Worm (Caenorhabditis elegans) whole organism, L1 larva: ENCODE results near the gene Y39B6A.7.
A peak's percentile ranks its signal among the peaks of the same experiment; 100 is the strongest.
"Not testable (repeated sequence)": the region's sequence is repeated elsewhere in the genome, so short reads cannot be mapped to it uniquely, and the experiment has no call there.

Experiments used
- Y116A8C.19 ChIP-seq: sonication (generic microtip); optimal IDR thresholded peaks from 2 replicates; lab custom pipeline; 2016; ENCODE audit warnings: missing compliant biosample characterization, missing genetic modification characterization, borderline replicate concordance
- ceh-90 ChIP-seq: sonication (generic microtip); optimal IDR thresholded peaks from 2 replicates; lab custom pipeline; 2016; ENCODE audit warnings: missing genetic modification characterization, missing compliant biosample characterization
- ces-1 ChIP-seq: fragments of 150-350 bp; optimal IDR thresholded peaks from 2 replicates; lab custom pipeline; 2014; ENCODE audit warnings: missing biosample characterization, missing genetic modification reagents, missing genetic modification characterization
- efl-1 ChIP-seq, 4 experiments: fragments of 150-350 bp; optimal IDR thresholded peaks in 3 of 4; peaks in 1 of 4; 1 replicate in 1 of 4; 2 replicates in 3 of 4; lab custom pipeline; 2014; ENCODE audit warnings: missing biosample characterization in 2 of 4, missing genetic modification characterization in 2 of 4, missing genetic modification reagents in 2 of 4
- egl-27 ChIP-seq, 2 experiments: fragments of 150-350 bp in 1 of 2; sonication (generic microtip); optimal IDR thresholded peaks; 3 replicates each; lab custom pipeline; 2017 to 2018; ENCODE audit warnings: missing biosample characterization in 2 of 2, missing genetic modification characterization in 2 of 2, missing genetic modification reagents in 2 of 2
- elt-3 ChIP-seq, 6 experiments: fragments of 150-350 bp in 1 of 6; sonication (generic microtip); optimal IDR thresholded peaks; 2 replicates each; lab custom pipeline; 2017 to 2018; ENCODE audit warnings: missing biosample characterization in 6 of 6, missing genetic modification characterization in 6 of 6, inconsistent platforms in 1 of 6
- ets-5 ChIP-seq: fragments of 200-800 bp; sonication (Bioruptor generic); IDR thresholded peaks from 2 replicates; pipeline ENCODE4 v1.3.6; 2022; ENCODE audit warnings: missing genetic modification characterization, missing compliant biosample characterization
- fos-1 ChIP-seq: fragments of 150-350 bp; optimal IDR thresholded peaks from 2 replicates; lab custom pipeline; 2014; ENCODE audit warnings: missing biosample characterization, missing genetic modification characterization
- hpl-2 ChIP-seq: fragments of 150-350 bp; optimal IDR thresholded peaks from 2 replicates; lab custom pipeline; 2014; ENCODE audit warnings: missing biosample characterization, missing genetic modification reagents, missing genetic modification characterization
- irx-1 ChIP-seq: sonication (generic microtip); optimal IDR thresholded peaks from 2 replicates; lab custom pipeline; 2016; ENCODE audit warnings: missing genetic modification characterization, missing compliant biosample characterization
- isw-1 ChIP-seq: fragments of 200-800 bp; sonication (Bioruptor generic); IDR thresholded peaks from 2 replicates; pipeline ENCODE4 v1.3.6; 2022; ENCODE audit warnings: missing genetic modification characterization, missing compliant biosample characterization
- lin-13 ChIP-seq: fragments of 150-350 bp; optimal IDR thresholded peaks from 2 replicates; lab custom pipeline; 2014; ENCODE audit warnings: missing biosample characterization, missing genetic modification reagents, missing genetic modification characterization
- lir-3 ChIP-seq: sonication (generic microtip); optimal IDR thresholded peaks from 2 replicates; lab custom pipeline; 2016; ENCODE audit warnings: mild to moderate bottlenecking, missing genetic modification characterization, moderate library complexity, missing compliant biosample characterization; ENCODE audit not compliant: poor library complexity
- lsy-2 ChIP-seq, 2 experiments: fragments of 150-350 bp; optimal IDR thresholded peaks; 2 replicates each; lab custom pipeline; 2014; ENCODE audit warnings: missing biosample characterization in 2 of 2, missing genetic modification characterization in 2 of 2
- mef-2 ChIP-seq: fragments of 150-350 bp; optimal IDR thresholded peaks from 2 replicates; lab custom pipeline; 2014; ENCODE audit warnings: missing biosample characterization, missing genetic modification characterization
- nhr-19 ChIP-seq: fragments of 200-800 bp; sonication (Bioruptor generic); conservative IDR thresholded peaks from 2 replicates; pipeline ENCODE4 v1.3.6; 2022; ENCODE audit warnings: missing genetic modification characterization, missing compliant biosample characterization
- nhr-237 ChIP-seq: fragments of 150-350 bp; optimal IDR thresholded peaks from 2 replicates; lab custom pipeline; 2014; ENCODE audit warnings: missing biosample characterization, missing genetic modification characterization
- nhr-71 ChIP-seq: sonication (generic microtip); optimal IDR thresholded peaks from 2 replicates; lab custom pipeline; 2016; ENCODE audit warnings: mild to moderate bottlenecking, missing genetic modification characterization, moderate library complexity, missing compliant biosample characterization
- pax-3 ChIP-seq: fragments of 200-800 bp; sonication (Bioruptor generic); optimal IDR thresholded peaks from 2 replicates; lab custom pipeline; 2018; ENCODE audit warnings: mild to moderate bottlenecking, missing genetic modification characterization, moderate library complexity, missing compliant biosample characterization
- rnt-1 ChIP-seq: sonication (generic microtip); optimal IDR thresholded peaks from 2 replicates; lab custom pipeline; 2016; ENCODE audit warnings: mild to moderate bottlenecking, missing genetic modification characterization, moderate library complexity, missing compliant biosample characterization
- sox-4 ChIP-seq: sonication (generic microtip); optimal IDR thresholded peaks from 2 replicates; lab custom pipeline; 2016; ENCODE audit warnings: missing genetic modification characterization, missing compliant biosample characterization
- unc-30 ChIP-seq: sonication (generic microtip); optimal IDR thresholded peaks from 2 replicates; lab custom pipeline; 2017; ENCODE audit warnings: missing biosample characterization, missing genetic modification characterization
- unc-98 ChIP-seq: fragments of 200-800 bp; sonication (Bioruptor generic); IDR thresholded peaks from 2 replicates; pipeline ENCODE4 v1.3.6; 2022; ENCODE audit warnings: missing genetic modification characterization, missing compliant biosample characterization

Y39B6A.7 gene

ce11 chrV:19118312-19118711 lies 30.6 kb downstream of the Y39B6A.7 start, which contains the start of gene pro-3:
pro-3 (minus strand) TSS chrV:19118412.
- TF ChIP-seq nhr-237 = no peak
- TF ChIP-seq rnt-1 (tag; lab: Kevin White, UChicago) = no peak
- no peak for TF ChIP-seq unc-30
- no peak for TF ChIP-seq egl-27 (tag; optimal IDR thresholded peaks at IDR 0.05; lab: Kevin White, UChicago)

ce11 chrV:19116872-19117372 lies 32.0 kb downstream of the Y39B6A.7 start:
- no peak for TF ChIP-seq ces-1 (GFP tag; lab: Kevin White, UChicago)
- no peak for TF ChIP-seq sox-4 (tag; lab: Kevin White, UChicago)
- no peak for TF ChIP-seq lsy-2 (tag; optimal IDR thresholded peaks at IDR 0.05; lab: Kevin White, UChicago)
- no peak for TF ChIP-seq Y116A8C.19 (tag; lab: Kevin White, UChicago)
- no peak for TF ChIP-seq ceh-90
- no peak for TF ChIP-seq hpl-2
- no peak for TF ChIP-seq isw-1 (GFP tag; lab: Robert Waterston, UW)
- TF ChIP-seq irx-1 (tag; lab: Kevin White, UChicago) = no peak
- no peak for TF ChIP-seq unc-98
- TF ChIP-seq pax-3 (tag; lab: Kevin White, UChicago) = no peak
- TF ChIP-seq mef-2 (tag; lab: Kevin White, UChicago) = no peak

ce11 chrV:19107065-19107464 lies 41.9 kb downstream of the Y39B6A.7 start:
- TF ChIP-seq ets-5 (no peak), isw-1 (GFP tag; lab: Robert Waterston, UW) (no peak), fos-1 (no peak), lin-13 (GFP tag; lab: Kevin White, UChicago) (no peak)

- not testable (repeated sequence) for TF ChIP-seq elt-3 (tag; optimal IDR thresholded peaks at IDR 0.05; lab: Kevin White, UChicago); nhr-19 (GFP tag; lab: Robert Waterston, UW); lir-3 (tag; lab: Kevin White, UChicago)
Measured at ce11 chrV:19101589-19102201, 47.3 kb downstream of the Y39B6A.7 start, which contains the start of gene zhp-4. zhp-4 (minus strand) TSS chrV:19101786.

- TF ChIP-seq nhr-71 (tag; lab: Kevin White, UChicago) (no peak), efl-1 (optimal IDR thresholded peaks at IDR 0.05; lab: Kevin White, UChicago) (no peak), efl-1 (GFP tag; optimal IDR thresholded peaks at IDR 0.05 in 1 of 2; lab: Kevin White, UChicago) (peak in 1 of 2 experiments; percentile 39)
Measured at ce11 chrV:19099504-19099903, 49.5 kb downstream of the Y39B6A.7 start.
